Worm (Caenorhabditis elegans) whole organism, L1 larva: ENCODE results near the gene glb-6.

Experiments used
- lin-15B ChIP-seq: fragments of 150-350 bp; sonication (generic microtip); optimal IDR thresholded peaks from 3 replicates; lab custom pipeline; 2014; ENCODE audit warnings: missing biosample characterization, missing genetic modification characterization
- lsy-2 ChIP-seq, 2 experiments: fragments of 150-350 bp; optimal IDR thresholded peaks; 2 replicates each; lab custom pipeline; 2014; ENCODE audit warnings: missing biosample characterization in 2 of 2, missing genetic modification characterization in 2 of 2
- mdl-1 ChIP-seq, 2 experiments: fragments of 150-350 bp; optimal IDR thresholded peaks; 2 replicates each; lab custom pipeline; 2014 to 2017; ENCODE audit warnings: missing biosample characterization in 2 of 2, missing genetic modification characterization in 2 of 2, inconsistent platforms in 1 of 2
- nhr-11 ChIP-seq: fragments of 150-350 bp; optimal IDR thresholded peaks from 2 replicates; lab custom pipeline; 2014; ENCODE audit warnings: missing biosample characterization, missing genetic modification characterization
- nhr-12 ChIP-seq: sonication (generic microtip); optimal IDR thresholded peaks from 2 replicates; lab custom pipeline; 2017; ENCODE audit warnings: missing biosample characterization, missing genetic modification characterization
- nhr-28 ChIP-seq: fragments of 150-350 bp; optimal IDR thresholded peaks from 2 replicates; lab custom pipeline; 2014; ENCODE audit warnings: missing biosample characterization, missing genetic modification characterization
- sox-4 ChIP-seq: sonication (generic microtip); optimal IDR thresholded peaks from 2 replicates; lab custom pipeline; 2016; ENCODE audit warnings: missing genetic modification characterization, missing compliant biosample characterization
- tlp-1 ChIP-seq: fragments of 150-350 bp; optimal IDR thresholded peaks from 2 replicates; lab custom pipeline; 2014; ENCODE audit warnings: missing biosample characterization, missing genetic modification characterization
- ztf-11 ChIP-seq, 2 experiments: sonication (generic microtip); optimal IDR thresholded peaks; 2 replicates each; lab custom pipeline; 2016 to 2017; ENCODE audit warnings: missing genetic modification characterization in 2 of 2, missing biosample characterization in 1 of 2, missing compliant biosample characterization in 1 of 2

ce11 chrV:5610186-5610585 is 39.9 kb upstream of the glb-6 start:
- TF ChIP-seq ztf-11 (tag; optimal IDR thresholded peaks at IDR 0.05; lab: Kevin White, UChicago) (no peak), lin-15B (tag; lab: Kevin White, UChicago) (no peak), mdl-1 (tag; optimal IDR thresholded peaks at IDR 0.05; lab: Kevin White, UChicago) (no peak), nhr-12 (no peak), sox-4 (no peak), lsy-2 (tag; optimal IDR thresholded peaks at IDR 0.05; lab: Kevin White, UChicago) (no peak), nhr-28 (tag; lab: Kevin White, UChicago) (no peak), tlp-1 (tag; lab: Kevin White, UChicago) (no peak), nhr-11 (tag; lab: Kevin White, UChicago) (no peak)
